Fruit fly (Drosophila melanogaster): ENCODE results near the gene CG1239.

Gene CG1239

dm6 chr3R:5742278-5743196 lies 9.2 kb downstream of the CG1239 start, which contains the start of the genes Sym and Madm (continued):
- TF ChIP-seq Chrac-16 (GFP tag; optimal IDR thresholded peaks at IDR 0.05) (peak; percentile 40), CG9727 (GFP tag; optimal IDR thresholded peaks at IDR 0.05) (peak; percentile 50), CG1603 (tag; optimal IDR thresholded peaks at IDR 0.05) (no peak), grn (GFP tag; optimal IDR thresholded peaks at IDR 0.05) (no peak), HHEX (GFP tag; optimal IDR thresholded peaks at IDR 0.05) (no peak), CTCF (GFP tag; optimal IDR thresholded peaks at IDR 0.05) (no peak), CG9797 (GFP tag; optimal IDR thresholded peaks at IDR 0.05) (peak; percentile 63), CG12391 (tag; optimal IDR thresholded peaks at IDR 0.05) (peak; percentile 55), hb (GFP tag; IDR thresholded peaks at IDR 0.05; ENCODE audit: partially characterized antibody) (peak; percentile 88), CG1647 (GFP tag; optimal IDR thresholded peaks at IDR 0.05) (no peak), CG10654 (GFP tag; optimal IDR thresholded peaks at IDR 0.05) (peak; percentile 22), ab (GFP tag; optimal IDR thresholded peaks at IDR 0.05) (no peak), CG18764 (GFP tag; optimal IDR thresholded peaks at IDR 0.05) (peak; percentile 21), CG8388 (GFP tag; optimal IDR thresholded peaks at IDR 0.05) (no peak), Max (GFP tag; optimal IDR thresholded peaks at IDR 0.05) (peak; percentile 70), pros (GFP tag; optimal IDR thresholded peaks at IDR 0.05) (no peak), fru (optimal IDR thresholded peaks at IDR 0.05) (no peak), pho (GFP tag; optimal IDR thresholded peaks at IDR 0.05) (peak; percentile 42), Doc2 (GFP tag; IDR thresholded peaks at IDR 0.05) (no peak), CG30431 (GFP tag; optimal IDR thresholded peaks at IDR 0.05) (no peak), CG9876 (GFP tag; optimal IDR thresholded peaks at IDR 0.05) (peak; percentile 29), CG12219 (GFP tag; optimal IDR thresholded peaks at IDR 0.05) (no peak), maf-S (GFP tag; optimal IDR thresholded peaks at IDR 0.05) (peak; percentile 40), CG31365 (tag; optimal IDR thresholded peaks at IDR 0.05) (no peak), CG15514 (GFP tag; optimal IDR thresholded peaks at IDR 0.05) (peak; percentile 80), CkIIα-i1 (GFP tag; IDR thresholded peaks at IDR 0.05) (no peak), CG2678 (tag; optimal IDR thresholded peaks at IDR 0.05) (no peak), Hmr (GFP tag; optimal IDR thresholded peaks at IDR 0.05) (no peak), jigr1 (GFP tag; IDR thresholded peaks at IDR 0.05) (no peak), CG15073 (GFP tag; optimal IDR thresholded peaks at IDR 0.05) (no peak), dati (GFP tag; IDR thresholded peaks at IDR 0.05) (no peak), ewg (GFP tag; optimal IDR thresholded peaks at IDR 0.05) (peak; percentile 83), CG4617 (GFP tag; optimal IDR thresholded peaks at IDR 0.05; ENCODE audit: borderline replicate concordance) (peak; percentile 95), HmgD (GFP tag; optimal IDR thresholded peaks at IDR 0.05) (no peak), Bdp1 (GFP tag; optimal IDR thresholded peaks at IDR 0.05) (no peak), psq (GFP tag; optimal IDR thresholded peaks at IDR 0.05) (peak; percentile 1), gt (GFP tag; IDR thresholded peaks at IDR 0.05) (no peak), seq (GFP tag; IDR thresholded peaks at IDR 0.05) (no peak), ato (GFP tag; IDR thresholded peaks at IDR 0.05; ENCODE audit: partially characterized antibody) (no peak), CG33557 (GFP tag; optimal IDR thresholded peaks at IDR 0.05) (no peak), CG32767 (GFP tag; IDR thresholded peaks at IDR 0.05) (no peak), D19B (GFP tag; optimal IDR thresholded peaks at IDR 0.05) (peak; percentile 4), CG4707 (GFP tag; optimal IDR thresholded peaks at IDR 0.05) (no peak), CG8359 (GFP tag; optimal IDR thresholded peaks at IDR 0.05; ENCODE audit: borderline replicate concordance) (no peak), CG10209 (GFP tag; optimal IDR thresholded peaks at IDR 0.05) (no peak), lov (optimal IDR thresholded peaks at IDR 0.05) (no peak), lov (GFP tag; IDR thresholded peaks at IDR 0.05) (0 out of 3 replicates have a peak, but pooled peaks have one; percentile 51), insv (GFP tag; optimal IDR thresholded peaks at IDR 0.05) (no peak), Trl (optimal IDR thresholded peaks at IDR 0.05) (no peak), Trl (GFP tag; optimal IDR thresholded peaks at IDR 0.05) (peak; percentile 27)
